Worm (Caenorhabditis elegans): Measurements from ENCODE around the gene Y62H9A.4.

ce11 chrX:11924158-11924557 is 44.2 kb downstream of the Y62H9A.4 start, which contains the start of gene F55G7.1:
- TF ChIP-seq pha-4 (tag; optimal IDR thresholded peaks at IDR 0.05) = no peak
- TF ChIP-seq elt-1 (tag; optimal IDR thresholded peaks at IDR 0.05; ENCODE audit: borderline replicate concordance, insufficient read depth) = no peak
- TF ChIP-seq ztf-11 (tag; optimal IDR thresholded peaks at IDR 0.05) = no peak
- no peak for TF ChIP-seq snpc-4 (tag; optimal IDR thresholded peaks at IDR 0.05)
- no peak for TF ChIP-seq unc-39 (tag; optimal IDR thresholded peaks at IDR 0.05)
- TF ChIP-seq ces-1 (GFP tag; optimal IDR thresholded peaks at IDR 0.05) = no peak

Measured in whole organism, mixed stage, embryonic.